Worm (Caenorhabditis elegans): ENCODE data around the gene gei-1.

Gene gei-1

DNA sequence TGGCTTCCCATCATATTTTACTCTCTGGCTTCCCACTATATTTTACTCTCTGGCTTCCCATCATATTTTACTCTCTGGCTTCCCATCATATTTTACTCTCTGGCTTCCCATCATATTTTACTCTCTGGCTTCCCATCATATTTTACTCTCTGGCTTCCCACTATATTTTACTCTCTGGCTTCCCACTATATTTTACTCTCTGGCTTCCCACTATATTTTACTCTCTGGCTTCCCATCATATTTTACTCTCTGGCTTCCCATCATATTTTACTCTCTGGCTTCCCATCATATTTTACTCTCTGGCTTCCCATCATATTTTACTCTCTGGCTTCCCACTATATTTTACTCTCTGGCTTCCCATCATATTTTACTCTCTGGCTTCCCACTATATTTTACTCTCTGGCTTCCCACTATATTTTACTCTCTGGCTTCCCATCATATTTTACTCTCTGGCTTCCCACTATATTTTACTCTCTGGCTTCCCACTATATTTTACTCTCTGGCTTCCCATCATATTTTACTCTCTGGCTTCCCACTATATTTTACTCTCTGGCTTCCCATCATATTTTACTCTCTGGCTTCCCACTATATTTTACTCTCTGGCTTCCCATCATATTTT lies 9.6 kb upstream of the gei-1 start:
- TF ChIP-seq flt-1 (GFP tag; IDR thresholded peaks at IDR 0.05) (peak; percentile 88), scrt-1 (GFP tag; IDR thresholded peaks at IDR 0.05) (peak; percentile 71), tbx-11 (GFP tag; IDR thresholded peaks at IDR 0.05) (peak; percentile 92), pes-1 (GFP tag; IDR thresholded peaks at IDR 0.05) (peak; percentile 89), sea-1 (GFP tag; conservative IDR thresholded peaks at IDR 0.05) (peak; percentile 93), tbx-37 (GFP tag; conservative IDR thresholded peaks at IDR 0.05) (peak; percentile 96)

DNA sequence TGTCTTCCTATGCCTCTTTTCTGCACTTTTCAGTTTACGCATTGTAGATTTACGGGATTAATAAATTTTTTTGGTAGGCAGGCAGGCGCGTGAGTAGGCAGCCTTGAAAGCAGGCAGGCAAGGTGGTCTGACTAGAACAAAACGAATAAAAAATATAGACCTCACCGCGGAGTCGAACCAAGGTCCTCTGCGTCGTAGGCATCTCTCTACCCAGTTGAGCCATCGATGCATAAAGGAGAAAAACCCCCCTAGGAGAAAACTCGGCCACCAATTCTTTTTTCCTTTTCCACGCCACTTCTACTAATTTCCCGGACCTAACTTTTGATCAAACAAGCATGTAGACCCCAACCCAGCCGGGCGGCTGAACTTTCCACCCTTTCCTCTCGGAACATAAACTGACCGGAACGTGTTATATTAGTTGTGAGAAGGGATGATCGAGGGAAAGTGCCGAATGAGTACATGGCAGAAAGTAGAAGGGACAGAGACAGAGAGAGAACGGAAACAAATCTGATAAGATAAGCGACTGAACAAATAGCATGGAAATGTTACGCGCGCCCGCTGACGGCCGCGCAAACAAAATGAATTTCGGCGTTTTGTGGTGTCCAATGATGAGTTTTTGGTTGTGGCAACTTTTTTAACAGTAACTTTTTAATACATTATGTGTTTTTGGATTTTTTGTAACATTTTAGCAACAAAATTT lies 5.2 kb upstream of the gei-1 start:
- no peak for TF ChIP-seq tbx-37 (GFP tag; conservative IDR thresholded peaks at IDR 0.05)
- TF ChIP-seq tra-4 (tag; optimal IDR thresholded peaks at IDR 0.05): no peak
- TF ChIP-seq ceh-13 (GFP tag; optimal IDR thresholded peaks at IDR 0.05): no peak
- TF ChIP-seq aly-1 (tag; optimal IDR thresholded peaks at IDR 0.05): no peak
- TF ChIP-seq tbx-11 (GFP tag; IDR thresholded peaks at IDR 0.05): no peak
- TF ChIP-seq sea-1 (GFP tag; conservative IDR thresholded peaks at IDR 0.05): no peak
- no peak for TF ChIP-seq ets-7 (tag; optimal IDR thresholded peaks at IDR 0.05)
- TF ChIP-seq B0310.2 (tag; optimal IDR thresholded peaks at IDR 0.05): no peak

DNA sequence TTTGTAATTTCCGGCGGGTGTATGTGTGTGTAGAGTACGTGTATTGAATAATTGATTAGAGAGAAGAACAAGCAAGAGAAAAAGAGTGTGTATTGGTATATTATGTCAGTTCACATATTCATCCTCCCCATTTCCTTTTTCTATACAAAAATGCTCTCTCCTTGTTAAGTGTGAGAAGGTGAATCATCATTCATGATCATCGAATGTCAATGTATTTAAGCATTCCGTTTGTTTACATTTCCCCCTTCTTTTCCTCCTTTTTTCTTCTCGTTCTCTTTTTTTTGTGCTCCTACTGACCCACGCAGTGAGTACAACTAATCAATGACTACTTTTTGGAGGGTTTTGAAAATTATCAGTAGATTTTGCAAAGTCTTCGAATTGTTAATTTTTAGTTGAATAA lies 1.2 kb upstream of the gei-1 start:
- TF ChIP-seq sea-1 (GFP tag; conservative IDR thresholded peaks at IDR 0.05) (no peak), ceh-36 (tag; optimal IDR thresholded peaks at IDR 0.05) (no peak), flt-1 (GFP tag; IDR thresholded peaks at IDR 0.05) (no peak), ets-7 (tag; optimal IDR thresholded peaks at IDR 0.05) (no peak), scrt-1 (GFP tag; IDR thresholded peaks at IDR 0.05) (no peak), hmg-4 (GFP tag; optimal IDR thresholded peaks at IDR 0.05) (no peak), B0310.2 (tag; optimal IDR thresholded peaks at IDR 0.05) (no peak), tbx-37 (GFP tag; conservative IDR thresholded peaks at IDR 0.05) (no peak), tra-4 (tag; optimal IDR thresholded peaks at IDR 0.05) (no peak), aly-1 (tag; optimal IDR thresholded peaks at IDR 0.05) (no peak), pes-1 (GFP tag; IDR thresholded peaks at IDR 0.05) (no peak), ama-1 (optimal IDR thresholded peaks at IDR 0.05) (no peak), F13C5.2 (tag; optimal IDR thresholded peaks at IDR 0.05) (no peak)

DNA sequence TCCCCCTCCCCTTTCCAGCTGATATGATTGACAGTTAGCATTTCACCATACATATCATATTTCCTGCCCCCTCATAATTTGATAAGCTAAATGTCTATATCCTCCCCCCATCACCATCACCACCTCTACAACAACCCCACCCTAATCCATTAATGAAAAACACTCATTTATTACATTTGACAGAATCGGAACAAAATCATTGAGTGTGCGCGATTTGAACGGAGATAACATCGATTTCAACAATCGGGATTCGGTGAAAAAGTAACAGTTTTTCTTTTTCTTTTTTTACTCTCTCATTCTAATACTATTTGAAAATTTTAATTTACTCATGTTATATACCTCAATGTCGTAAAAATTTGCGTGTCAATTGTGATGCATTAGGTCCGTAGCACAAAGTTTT lies 1.2 kb downstream of the gei-1 start:
- TF ChIP-seq ceh-13 (GFP tag; optimal IDR thresholded peaks at IDR 0.05) (no peak), tra-4 (tag; optimal IDR thresholded peaks at IDR 0.05) (no peak), hmg-4 (GFP tag; optimal IDR thresholded peaks at IDR 0.05) (no peak), sea-1 (GFP tag; conservative IDR thresholded peaks at IDR 0.05) (no peak), ceh-36 (tag; optimal IDR thresholded peaks at IDR 0.05) (no peak), flt-1 (GFP tag; IDR thresholded peaks at IDR 0.05) (no peak), ets-7 (tag; optimal IDR thresholded peaks at IDR 0.05) (no peak), F13C5.2 (tag; optimal IDR thresholded peaks at IDR 0.05) (no peak), scrt-1 (GFP tag; IDR thresholded peaks at IDR 0.05) (no peak), aly-1 (tag; optimal IDR thresholded peaks at IDR 0.05) (no peak), hnd-1 (tag; optimal IDR thresholded peaks at IDR 0.05) (no peak), ama-1 (optimal IDR thresholded peaks at IDR 0.05) (no peak), tbx-11 (GFP tag; IDR thresholded peaks at IDR 0.05) (no peak), tbx-37 (GFP tag; conservative IDR thresholded peaks at IDR 0.05) (no peak), pes-1 (GFP tag; IDR thresholded peaks at IDR 0.05) (no peak), B0310.2 (tag; optimal IDR thresholded peaks at IDR 0.05) (no peak), hmbx-1 (tag; optimal IDR thresholded peaks at IDR 0.05) (no peak)

DNA sequence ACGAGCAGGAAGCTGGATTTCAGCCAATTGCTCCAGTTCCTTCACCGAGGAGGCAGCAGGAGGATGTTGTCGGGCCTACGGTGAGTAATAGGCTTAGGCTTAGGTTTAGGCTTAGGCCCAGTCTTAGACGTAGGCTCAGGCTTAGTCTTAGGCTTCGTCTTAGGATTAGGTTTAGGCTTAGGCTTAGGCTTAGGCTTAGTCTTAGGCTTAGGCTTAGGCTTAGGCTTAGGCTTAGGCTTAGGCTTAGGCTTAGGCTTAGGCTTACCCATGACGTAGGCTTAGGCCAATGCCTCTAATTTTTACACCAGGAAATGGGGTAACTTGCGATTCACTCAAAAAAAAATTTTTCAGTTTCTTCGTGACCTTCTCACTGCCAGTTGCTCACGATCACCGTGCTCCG lies 2.0 kb downstream of the gei-1 start:
- peak; percentile 69 for TF ChIP-seq ceh-36 (tag; optimal IDR thresholded peaks at IDR 0.05)
- no peak for TF ChIP-seq ama-1 (optimal IDR thresholded peaks at IDR 0.05)

DNA sequence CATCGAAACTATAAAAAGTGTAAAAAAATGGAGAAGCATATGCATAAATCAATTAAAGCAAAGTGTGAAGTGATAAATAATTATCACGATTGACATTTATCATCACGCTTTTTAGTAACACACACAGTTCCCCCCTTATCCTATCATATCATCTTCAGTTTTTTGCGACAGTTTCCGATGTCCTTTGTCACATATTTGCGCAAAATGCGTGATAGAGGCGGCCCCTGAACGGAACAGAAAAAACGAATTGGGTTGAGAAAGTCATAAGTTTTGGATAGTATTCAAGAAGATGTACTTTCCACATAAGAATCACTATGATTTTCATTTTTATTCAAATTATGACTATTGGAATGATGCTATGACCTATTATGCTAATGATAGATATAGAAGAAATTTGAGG lies 4.4 kb downstream of the gei-1 start:
- TF ChIP-seq tbx-37 (GFP tag; conservative IDR thresholded peaks at IDR 0.05) (no peak), ama-1 (optimal IDR thresholded peaks at IDR 0.05) (no peak), ceh-13 (GFP tag; optimal IDR thresholded peaks at IDR 0.05) (no peak), flt-1 (GFP tag; IDR thresholded peaks at IDR 0.05) (no peak), ceh-36 (tag; optimal IDR thresholded peaks at IDR 0.05) (no peak), hmg-4 (GFP tag; optimal IDR thresholded peaks at IDR 0.05) (no peak), B0310.2 (tag; optimal IDR thresholded peaks at IDR 0.05) (no peak), pes-1 (GFP tag; IDR thresholded peaks at IDR 0.05) (no peak)

DNA sequence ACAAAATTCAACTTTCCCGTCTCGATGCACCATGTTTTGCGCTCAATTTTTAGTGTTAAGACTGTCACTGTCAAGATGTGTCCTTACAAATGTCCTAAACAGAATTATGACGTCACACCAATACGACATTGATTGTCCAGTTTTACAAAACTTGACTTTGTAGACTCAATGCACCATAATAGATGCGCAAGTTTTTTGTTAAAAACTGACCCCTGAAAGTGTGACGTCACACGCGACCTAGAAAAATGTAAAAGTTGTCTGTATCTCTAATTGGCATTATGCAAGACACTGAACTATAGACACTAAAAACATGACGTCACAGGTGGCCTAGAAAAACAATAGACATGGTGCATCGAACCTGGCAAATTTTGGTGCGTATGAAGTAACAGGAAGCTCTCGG lies 6.4 kb downstream of the gei-1 start:
- TF ChIP-seq ets-7 (tag; optimal IDR thresholded peaks at IDR 0.05): no peak
- no peak for TF ChIP-seq scrt-1 (GFP tag; IDR thresholded peaks at IDR 0.05)
- no peak for TF ChIP-seq ceh-36 (tag; optimal IDR thresholded peaks at IDR 0.05)
- TF ChIP-seq ceh-13 (GFP tag; optimal IDR thresholded peaks at IDR 0.05): no peak
- TF ChIP-seq tbx-37 (GFP tag; conservative IDR thresholded peaks at IDR 0.05): no peak
- TF ChIP-seq flt-1 (GFP tag; IDR thresholded peaks at IDR 0.05): no peak
- no peak for TF ChIP-seq tra-4 (tag; optimal IDR thresholded peaks at IDR 0.05)
- TF ChIP-seq hmg-4 (GFP tag; optimal IDR thresholded peaks at IDR 0.05): no peak
- TF ChIP-seq ama-1 (optimal IDR thresholded peaks at IDR 0.05): no peak
- TF ChIP-seq hmbx-1 (tag; optimal IDR thresholded peaks at IDR 0.05): no peak
- no peak for TF ChIP-seq tbx-11 (GFP tag; IDR thresholded peaks at IDR 0.05)
- no peak for TF ChIP-seq aly-1 (tag; optimal IDR thresholded peaks at IDR 0.05)

DNA sequence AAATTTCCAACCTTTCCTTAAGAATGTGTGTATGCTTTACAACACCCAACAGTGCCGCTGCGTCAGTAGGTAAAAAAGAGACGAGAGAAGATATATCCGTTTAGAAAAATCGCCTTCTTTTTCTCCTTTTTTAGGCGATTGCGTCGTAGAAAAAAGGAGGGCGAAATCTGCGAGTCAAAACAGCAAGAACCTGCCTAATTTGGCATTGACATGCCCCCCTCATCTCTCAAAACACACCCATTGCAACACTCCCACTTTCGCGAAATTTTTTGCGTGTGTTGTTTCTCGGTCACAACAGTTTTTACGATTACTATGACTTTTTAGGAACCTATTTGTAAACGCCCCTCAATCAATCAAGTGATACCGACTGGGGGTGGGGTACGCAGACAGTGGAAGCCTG lies 7.0 kb downstream of the gei-1 start:
- TF ChIP-seq sea-1 (GFP tag; conservative IDR thresholded peaks at IDR 0.05) (no peak), ets-7 (tag; optimal IDR thresholded peaks at IDR 0.05) (no peak), pes-1 (GFP tag; IDR thresholded peaks at IDR 0.05) (no peak), hnd-1 (tag; optimal IDR thresholded peaks at IDR 0.05) (no peak), ama-1 (optimal IDR thresholded peaks at IDR 0.05) (no peak), flt-1 (GFP tag; IDR thresholded peaks at IDR 0.05) (no peak), aly-1 (tag; optimal IDR thresholded peaks at IDR 0.05) (no peak), tbx-11 (GFP tag; IDR thresholded peaks at IDR 0.05) (no peak), hmg-4 (GFP tag; optimal IDR thresholded peaks at IDR 0.05) (no peak), hmbx-1 (tag; optimal IDR thresholded peaks at IDR 0.05) (no peak), B0310.2 (tag; optimal IDR thresholded peaks at IDR 0.05) (no peak), ceh-36 (tag; optimal IDR thresholded peaks at IDR 0.05) (no peak), F13C5.2 (tag; optimal IDR thresholded peaks at IDR 0.05) (no peak), ceh-13 (GFP tag; optimal IDR thresholded peaks at IDR 0.05) (no peak)
